Worm (Caenorhabditis elegans): ENCODE data around the gene sysm-1.

sysm-1 gene

DNA sequence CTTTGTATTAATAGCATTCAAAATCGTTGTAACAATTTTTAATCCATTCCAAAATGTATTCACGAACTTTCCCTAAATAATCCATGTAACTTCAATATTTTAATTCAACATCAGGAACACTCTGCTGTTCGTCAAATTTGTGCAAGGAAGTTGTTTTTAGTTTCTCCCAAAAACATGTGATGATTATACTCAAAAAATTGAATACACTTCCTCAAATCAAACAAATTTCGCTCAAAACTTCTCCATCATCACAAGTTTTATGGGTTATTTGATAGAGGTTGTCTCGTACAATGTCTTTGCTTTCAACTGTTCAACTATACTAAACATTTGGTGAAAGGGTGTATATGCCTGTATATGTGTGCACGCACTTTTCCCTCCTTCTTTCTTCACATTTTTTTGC, 42.0 kb upstream of the sysm-1 start:
- no peak for TF ChIP-seq ztf-6 (GFP tag; IDR thresholded peaks at IDR 0.05)
- peak; percentile 12 for TF ChIP-seq nhr-80 (tag; optimal IDR thresholded peaks at IDR 0.05)
- TF ChIP-seq tbx-9 (tag; optimal IDR thresholded peaks at IDR 0.05; ENCODE audit: borderline replicate concordance): no peak

DNA sequence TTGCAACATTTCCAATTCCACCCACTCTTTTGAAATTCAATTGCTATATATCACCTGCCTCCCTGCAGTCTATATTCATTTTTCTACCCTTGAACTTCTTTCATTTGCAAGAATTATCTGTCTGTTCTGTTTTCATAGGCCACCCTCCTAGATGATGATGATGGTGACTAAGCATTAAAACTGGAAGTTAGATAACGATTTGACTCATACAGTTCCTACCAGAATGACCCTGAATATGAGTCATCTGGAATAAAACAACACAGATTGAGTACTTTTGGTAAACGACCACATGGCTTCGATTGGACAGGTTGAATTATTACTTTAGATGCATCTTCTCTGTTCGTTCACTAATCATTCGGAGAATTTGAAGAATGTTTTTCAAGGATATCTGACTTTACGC, 41.4 kb upstream of the sysm-1 start:
- TF ChIP-seq cebp-2 (GFP tag; IDR thresholded peaks at IDR 0.05): no peak

- TF ChIP-seq F10E7.11 (tag; optimal IDR thresholded peaks at IDR 0.05) (no peak), ceh-100 (GFP tag; IDR thresholded peaks at IDR 0.05) (no peak), lir-1 (GFP tag; conservative IDR thresholded peaks at IDR 0.05) (no peak)
Measured at ce11 chrII:9120813-9121554, 38.0 kb upstream of the sysm-1 start.

DNA sequence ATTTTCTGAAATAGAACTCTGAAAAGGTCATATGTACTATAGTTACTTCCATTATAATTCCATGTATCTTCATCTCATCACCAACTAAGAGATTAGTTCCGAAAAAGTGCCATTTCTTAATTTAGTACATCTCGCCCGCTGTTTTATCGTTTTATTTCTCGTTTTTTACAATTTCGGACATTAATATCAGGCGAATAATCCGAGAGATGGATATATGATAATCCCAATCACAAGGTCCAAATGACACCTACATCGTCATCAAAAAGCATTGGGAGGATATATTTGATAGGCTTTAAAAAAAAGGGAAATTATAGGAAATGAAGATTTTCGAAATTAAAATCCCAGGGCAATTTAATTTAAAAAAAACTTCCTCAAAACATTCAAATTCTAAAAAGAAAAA, 37.3 kb upstream of the sysm-1 start:
- no peak for TF ChIP-seq mxl-1 (tag; optimal IDR thresholded peaks at IDR 0.05)
- TF ChIP-seq ZK185.1 (tag; optimal IDR thresholded peaks at IDR 0.05; ENCODE audit: poor library complexity, severe bottlenecking): peak; percentile 42

DNA sequence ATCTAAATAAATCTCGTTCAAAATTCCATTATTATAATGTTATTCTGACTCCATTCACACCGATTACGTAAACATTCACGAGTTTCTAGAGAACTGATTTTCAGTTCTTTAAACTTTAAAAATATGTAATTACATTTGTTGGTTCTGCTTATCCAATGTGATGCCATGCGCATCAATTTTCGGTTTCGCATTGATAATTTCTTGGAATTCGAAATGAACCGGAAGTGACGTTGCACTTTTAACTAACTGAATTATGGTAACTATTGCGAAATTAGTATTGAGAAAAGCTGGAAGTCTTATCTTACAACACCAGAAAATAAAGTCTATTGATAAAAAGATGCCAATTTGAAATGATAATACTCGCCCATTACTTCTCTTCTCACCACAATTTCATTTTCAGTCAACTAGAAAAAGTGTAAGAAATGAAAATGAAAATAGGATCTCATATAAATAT, 34.8 kb upstream of the sysm-1 start:
- no peak for TF ChIP-seq attf-5 (GFP tag; optimal IDR thresholded peaks at IDR 0.05)
- peak; percentile 34 for TF ChIP-seq atf-7 (tag; optimal IDR thresholded peaks at IDR 0.05)
- no peak for TF ChIP-seq lin-54 (GFP tag; optimal IDR thresholded peaks at IDR 0.05)
- peak; percentile 85 for TF ChIP-seq cebp-1 (GFP tag; IDR thresholded peaks at IDR 0.05)
- TF ChIP-seq cebp-1 (tag; optimal IDR thresholded peaks at IDR 0.05): peak; percentile 93
- peak; percentile 7 for TF ChIP-seq unc-62 (GFP tag; optimal IDR thresholded peaks at IDR 0.05)
- peak; percentile 57 for TF ChIP-seq nhr-80 (tag; optimal IDR thresholded peaks at IDR 0.05)
- TF ChIP-seq lin-40 (tag; optimal IDR thresholded peaks at IDR 0.05): peak; percentile 10
- no peak for TF ChIP-seq ama-1 (optimal IDR thresholded peaks at IDR 0.05)
- TF ChIP-seq ama-1 (GFP tag; optimal IDR thresholded peaks at IDR 0.05): peak in 1 of 2 experiments; percentile 7

DNA sequence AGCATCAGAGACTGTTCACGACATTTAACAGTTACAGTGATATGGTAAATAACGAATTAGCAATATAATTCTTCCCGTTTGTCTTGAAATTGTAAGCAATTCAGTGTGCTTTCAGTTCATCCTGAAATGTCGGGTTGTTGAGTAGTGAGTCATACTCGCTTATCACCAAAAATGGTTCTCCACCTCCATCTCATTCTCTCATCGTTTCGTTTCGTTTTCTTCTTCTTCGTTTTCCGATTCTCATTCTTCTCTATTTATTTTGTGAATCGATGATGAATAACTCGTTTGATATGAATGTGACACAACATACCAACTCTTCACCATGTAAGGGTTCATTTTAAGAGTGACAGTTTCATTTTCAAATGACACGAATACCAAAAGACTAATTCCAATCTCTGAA, 33.4 kb upstream of the sysm-1 start:
- TF ChIP-seq ceh-91 (GFP tag; IDR thresholded peaks at IDR 0.05) (no peak), ekl-4 (GFP tag; IDR thresholded peaks at IDR 0.05) (no peak), ets-4 (GFP tag; optimal IDR thresholded peaks at IDR 0.05) (peak; percentile 33), zim-3 (tag; optimal IDR thresholded peaks at IDR 0.05) (no peak), Y53G8AR.9 (GFP tag; conservative IDR thresholded peaks at IDR 0.05) (no peak), aptf-3 (GFP tag; IDR thresholded peaks at IDR 0.05) (no peak), dpl-1 (GFP tag; optimal IDR thresholded peaks at IDR 0.05) (no peak), mel-28 (tag; optimal IDR thresholded peaks at IDR 0.05; ENCODE audit: borderline replicate concordance) (no peak), hrde-1 (tag; optimal IDR thresholded peaks at IDR 0.05; ENCODE audit: borderline replicate concordance) (no peak), nhr-80 (tag; optimal IDR thresholded peaks at IDR 0.05) (peak; percentile 84), F57A8.1 (GFP tag; optimal IDR thresholded peaks at IDR 0.05) (no peak), dox-1 (GFP tag; IDR thresholded peaks at IDR 0.05) (peak; percentile 16; the same call in 1 of the 2 replicates)

DNA sequence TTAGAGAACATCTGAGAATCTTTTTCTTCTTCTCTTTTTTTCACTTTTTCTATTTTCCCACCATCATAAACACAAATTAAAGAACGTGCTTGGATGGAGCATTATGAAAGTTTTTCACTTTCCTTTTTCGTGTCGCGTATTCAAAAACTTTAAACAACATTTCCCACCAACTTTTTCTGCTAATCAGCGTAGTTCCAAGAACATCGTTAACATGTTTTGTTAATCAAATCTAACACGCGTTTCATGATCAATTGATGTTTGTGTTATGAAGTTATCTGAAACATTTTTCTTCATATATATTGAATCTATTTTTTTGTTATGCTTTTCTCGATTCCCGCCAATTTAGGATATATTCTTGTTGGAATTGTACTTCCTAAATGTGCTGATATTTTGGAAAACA, 32.7 kb upstream of the sysm-1 start:
- TF ChIP-seq ccch-3 (GFP tag; optimal IDR thresholded peaks at IDR 0.05) (no peak), ztf-18 (tag; optimal IDR thresholded peaks at IDR 0.05) (no peak), efl-1 (GFP tag; optimal IDR thresholded peaks at IDR 0.05) (no peak), sea-2 (GFP tag; IDR thresholded peaks at IDR 0.05) (no peak), K11D2.4 (GFP tag; IDR thresholded peaks at IDR 0.05) (no peak), madf-8 (GFP tag; conservative IDR thresholded peaks at IDR 0.05) (no peak), madf-3 (GFP tag; IDR thresholded peaks at IDR 0.05) (no peak), T26A5.8 (tag; optimal IDR thresholded peaks at IDR 0.05) (no peak), nfyb-1 (GFP tag; IDR thresholded peaks at IDR 0.05) (no peak), D2030.7 (GFP tag; IDR thresholded peaks at IDR 0.05) (no peak), F57C9.4 (tag; optimal IDR thresholded peaks at IDR 0.05) (no peak)
